Worm (Caenorhabditis elegans) whole organism, young adult: ENCODE data around the gene F44D12.2.

Source experiments
- B0035.1 ChIP-seq: sonication (generic microtip); optimal IDR thresholded peaks from 2 replicates; lab custom pipeline; 2016; ENCODE audit warnings: missing genetic modification characterization, mild to moderate bottlenecking, missing compliant biosample characterization, missing genotype, missing genetic modification reagents
- F23B12.7 ChIP-seq: sonication (generic microtip); optimal IDR thresholded peaks from 2 replicates; lab custom pipeline; 2017; ENCODE audit warnings: missing genetic modification characterization, mild to moderate bottlenecking, missing compliant biosample characterization, antibody characterized with exemption, moderate library complexity; ENCODE audit not compliant: insufficient read depth
- F33H1.4 ChIP-seq: fragments of 200-800 bp; sonication (Bioruptor generic); IDR thresholded peaks from 2 replicates; pipeline ENCODE4 v1.3.6; 2022; ENCODE audit warnings: missing genetic modification reagents, missing genetic modification characterization, missing compliant biosample characterization
- F37B4.10 ChIP-seq: fragments of 200-800 bp; sonication (Bioruptor generic); IDR thresholded peaks from 2 replicates; pipeline ENCODE4 v1.3.6; 2022; ENCODE audit warnings: missing genetic modification characterization, missing compliant biosample characterization
- F39B2.1 ChIP-seq: fragments of 200-800 bp; sonication (Bioruptor generic); IDR thresholded peaks from 2 replicates; pipeline ENCODE4 v1.3.6; 2022; ENCODE audit warnings: missing genetic modification reagents, missing genetic modification characterization, missing compliant biosample characterization
- F55B11.4 ChIP-seq: sonication (generic microtip); optimal IDR thresholded peaks from 2 replicates; lab custom pipeline; 2016; ENCODE audit warnings: missing compliant biosample characterization, missing genetic modification characterization, borderline replicate concordance; ENCODE audit not compliant: insufficient read depth
- F57C9.4 ChIP-seq: sonication (generic microtip); optimal IDR thresholded peaks from 2 replicates; lab custom pipeline; 2017; ENCODE audit warnings: mild to moderate bottlenecking, missing genetic modification characterization, missing compliant biosample characterization
- K12H6.12 ChIP-seq: fragments of 200-800 bp; sonication (Bioruptor generic); optimal IDR thresholded peaks from 2 replicates; lab custom pipeline; 2018; ENCODE audit warnings: mild to moderate bottlenecking, missing genetic modification characterization, missing compliant biosample characterization
- ZK185.1 ChIP-seq: sonication (generic microtip); optimal IDR thresholded peaks from 2 replicates; lab custom pipeline; 2016; ENCODE audit warnings: mild to moderate bottlenecking, missing genetic modification characterization, missing compliant biosample characterization; ENCODE audit not compliant: poor library complexity, severe bottlenecking
- ama-1 ChIP-seq, 3 experiments: fragments of 150-350 bp in 1 of 3; sonication (generic microtip) in 2 of 3; optimal IDR thresholded peaks; 2 replicates each; lab custom pipeline; 2014 to 2018; ENCODE audit warnings: missing biosample characterization in 2 of 3, missing genetic modification characterization in 2 of 3, missing genetic modification reagents in 2 of 3
- aptf-2 ChIP-seq: fragments of 200-800 bp; sonication (Bioruptor generic); conservative IDR thresholded peaks from 2 replicates; pipeline ENCODE4 v1.3.6; 2022; ENCODE audit warnings: missing genetic modification reagents, missing genetic modification characterization, missing compliant biosample characterization
- attf-5 ChIP-seq: fragments of 200-800 bp; sonication (Bioruptor generic); optimal IDR thresholded peaks from 2 replicates; lab custom pipeline; 2018; ENCODE audit warnings: mild to moderate bottlenecking, missing genetic modification characterization, missing compliant biosample characterization
- bed-1 ChIP-seq: fragments of 200-800 bp; sonication (Bioruptor generic); IDR thresholded peaks from 2 replicates; pipeline ENCODE4 v1.3.6; 2022; ENCODE audit warnings: missing genetic modification reagents, missing genetic modification characterization, missing compliant biosample characterization
- ceh-100 ChIP-seq: fragments of 200-800 bp; sonication (Bioruptor generic); IDR thresholded peaks from 2 replicates; pipeline ENCODE4 v1.3.6; 2022; ENCODE audit warnings: missing genetic modification reagents, missing genetic modification characterization, missing compliant biosample characterization
- dox-1 ChIP-seq: fragments of 200-800 bp; sonication (Bioruptor generic); IDR thresholded peaks from 2 replicates; pipeline ENCODE4 v1.3.6; 2022; ENCODE audit warnings: missing genetic modification reagents, missing genetic modification characterization, missing compliant biosample characterization
- egrh-3 ChIP-seq: fragments of 200-800 bp; sonication (Bioruptor generic); IDR thresholded peaks from 2 replicates; pipeline ENCODE4 v1.3.6; 2022; ENCODE audit warnings: missing genetic modification reagents, missing genetic modification characterization, missing compliant biosample characterization
- hlh-12 ChIP-seq: sonication (generic microtip); optimal IDR thresholded peaks from 2 replicates; lab custom pipeline; 2016; ENCODE audit warnings: missing genetic modification characterization, missing compliant biosample characterization
- hrde-1 ChIP-seq: sonication (generic microtip); optimal IDR thresholded peaks from 2 replicates; lab custom pipeline; 2016; ENCODE audit warnings: missing genetic modification characterization, mild to moderate bottlenecking, missing compliant biosample characterization, moderate library complexity, missing genotype, missing genetic modification reagents, borderline replicate concordance
- let-607 ChIP-seq, 2 experiments: fragments of 200-800 bp in 1 of 2; sonication (Bioruptor generic) in 1 of 2; sonication (generic microtip) in 1 of 2; optimal IDR thresholded peaks; 2 replicates each; lab custom pipeline; 2016 to 2018; ENCODE audit warnings: mild to moderate bottlenecking in 2 of 2, missing compliant biosample characterization in 2 of 2, missing genetic modification characterization in 2 of 2, moderate library complexity in 2 of 2, missing genotype in 1 of 2
- madf-10 ChIP-seq: sonication (generic microtip); optimal IDR thresholded peaks from 2 replicates; lab custom pipeline; 2016; ENCODE audit warnings: mild to moderate bottlenecking, missing genetic modification characterization, missing compliant biosample characterization
- sdz-38 ChIP-seq: sonication (generic microtip); optimal IDR thresholded peaks from 2 replicates; lab custom pipeline; 2016; ENCODE audit warnings: missing genotype, missing genetic modification characterization, missing compliant biosample characterization
- sptf-2 ChIP-seq: fragments of 200-800 bp; sonication (Bioruptor generic); optimal IDR thresholded peaks from 2 replicates; lab custom pipeline; 2018; ENCODE audit warnings: mild to moderate bottlenecking, missing genetic modification characterization, missing compliant biosample characterization
- tbx-9 ChIP-seq: sonication (generic microtip); optimal IDR thresholded peaks from 2 replicates; lab custom pipeline; 2016; ENCODE audit warnings: borderline replicate concordance, missing genetic modification characterization, inconsistent platforms, missing compliant biosample characterization
- unc-130 ChIP-seq: sonication (generic microtip); optimal IDR thresholded peaks from 2 replicates; lab custom pipeline; 2016; ENCODE audit warnings: missing genetic modification reagents, missing genetic modification characterization, missing compliant biosample characterization
- unc-62 ChIP-seq: fragments of 150-350 bp; optimal IDR thresholded peaks from 2 replicates; lab custom pipeline; 2014; ENCODE audit warnings: missing biosample characterization, missing genetic modification reagents, missing genetic modification characterization
- ztf-25 ChIP-seq: fragments of 200-800 bp; sonication (Bioruptor generic); IDR thresholded peaks from 2 replicates; pipeline ENCODE4 v1.3.6; 2022; ENCODE audit warnings: missing genetic modification reagents, missing genetic modification characterization, missing compliant biosample characterization
- ztf-6 ChIP-seq: fragments of 200-800 bp; sonication (Bioruptor generic); IDR thresholded peaks from 2 replicates; pipeline ENCODE4 v1.3.6; 2022; ENCODE audit warnings: missing genetic modification reagents, missing genetic modification characterization, missing compliant biosample characterization

Gene F44D12.2

ce11 chrIV:9972629-9973028 lies 44.9 kb downstream of the F44D12.2 start, which contains the start of the genes C47E12.12 and C47E12.10:
TSS of gene C47E12.12 (minus strand) at chrIV:9972729.
TSS of gene C47E12.10 (plus strand) at chrIV:9972800.
- TF ChIP-seq sptf-2 (GFP tag; lab: Kevin White, UChicago) (no peak), F55B11.4 (no peak), ama-1 (optimal IDR thresholded peaks at IDR 0.05; lab: Kevin White, UChicago) (no peak), ama-1 (GFP tag; optimal IDR thresholded peaks at IDR 0.05; lab: Kevin White, UChicago) (no peak), egrh-3 (GFP tag; lab: Robert Waterston, UW) (no peak), B0035.1 (tag; lab: Kevin White, UChicago) (no peak), hlh-12 (tag; lab: Kevin White, UChicago) (no peak), aptf-2 (no peak), sdz-38 (tag; lab: Kevin White, UChicago) (no peak), F23B12.7 (tag; lab: Kevin White, UChicago) (no peak), tbx-9 (tag; lab: Kevin White, UChicago) (no peak), dox-1 (GFP tag; lab: Robert Waterston, UW) (no peak), bed-1 (GFP tag; lab: Robert Waterston, UW) (no peak), F33H1.4 (GFP tag; lab: Robert Waterston, UW) (no peak), F39B2.1 (GFP tag; lab: Robert Waterston, UW) (no peak), K12H6.12 (no peak), madf-10 (no peak), ZK185.1 (tag; lab: Kevin White, UChicago) (no peak), ceh-100 (no peak), F37B4.10 (no peak)

- TF ChIP-seq hrde-1 (tag; lab: Kevin White, UChicago) (no peak), unc-62 (GFP tag; lab: Kevin White, UChicago) (no peak), ztf-25 (GFP tag; lab: Robert Waterston, UW) (no peak), ztf-6 (no peak), attf-5 (GFP tag; lab: Kevin White, UChicago) (no peak), let-607 (tag; optimal IDR thresholded peaks at IDR 0.05; lab: Kevin White, UChicago) (no peak), F57C9.4 (no peak), unc-130 (GFP tag; lab: Kevin White, UChicago) (no peak)
Measured at ce11 chrIV:9969081-9969480, 48.5 kb downstream of the F44D12.2 start, which contains the start of the genes kin-5 and C47E12.11. TSS of gene kin-5 (minus strand) at chrIV:9969181. TSS of gene C47E12.11 (plus strand) at chrIV:9969400.
